Fruit fly (Drosophila melanogaster): ENCODE measurements around the gene mRpL36.

Gene mRpL36

DNA sequence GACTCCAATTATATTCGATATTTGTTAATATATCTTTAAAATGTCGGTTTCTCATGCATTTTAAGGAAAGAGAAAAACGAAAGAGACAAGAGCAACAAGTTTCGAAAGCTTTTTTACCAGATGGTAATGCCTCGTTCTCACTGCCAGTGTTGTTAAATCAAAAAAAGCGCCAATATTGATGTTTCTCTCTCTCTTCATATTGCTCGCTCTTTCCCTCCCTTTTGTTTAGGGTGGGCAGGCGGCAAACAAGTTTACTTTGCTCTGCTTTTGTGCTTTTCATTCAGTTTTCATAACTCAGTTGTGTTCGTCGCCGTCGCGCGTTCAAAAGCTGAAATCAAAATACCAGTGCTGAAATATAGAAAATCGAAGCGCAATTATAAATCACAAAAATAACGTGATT lies 43.1 kb downstream of the mRpL36 start (continued):
- TF ChIP-seq slp2 (GFP tag; optimal IDR thresholded peaks at IDR 0.05) (no peak), sc (optimal IDR thresholded peaks at IDR 0.05) (no peak), sc (GFP tag; optimal IDR thresholded peaks at IDR 0.05) (no peak), H2.0 (GFP tag; IDR thresholded peaks at IDR 0.05) (no peak), CG11723 (GFP tag; optimal IDR thresholded peaks at IDR 0.05) (peak; percentile 19), so (GFP tag; IDR thresholded peaks at IDR 0.05) (no peak; the same call in 2 of the 3 replicates), CG17612 (GFP tag; IDR thresholded peaks at IDR 0.05) (no peak), CG1603 (tag; optimal IDR thresholded peaks at IDR 0.05) (peak; percentile 40), CG11085 (GFP tag; IDR thresholded peaks at IDR 0.05) (no peak), exex (tag; optimal IDR thresholded peaks at IDR 0.05) (no peak), CG8924 (tag; optimal IDR thresholded peaks at IDR 0.05) (peak; percentile 6), Opbp (GFP tag; IDR thresholded peaks at IDR 0.05; ENCODE audit: partially characterized antibody) (no peak), vvl (GFP tag; IDR thresholded peaks at IDR 0.05) (peak; percentile 73; the same call in 1 of the 2 replicates), lbe (GFP tag; optimal IDR thresholded peaks at IDR 0.05) (peak; percentile 92), Oli (tag; optimal IDR thresholded peaks at IDR 0.05) (no peak), CG9727 (GFP tag; optimal IDR thresholded peaks at IDR 0.05) (no peak), Gsc (GFP tag; IDR thresholded peaks at IDR 0.05) (no peak), CG18599 (GFP tag; optimal IDR thresholded peaks at IDR 0.05) (peak; percentile 75), sna (GFP tag; IDR thresholded peaks at IDR 0.05; ENCODE audit: partially characterized antibody) (peak; percentile 47; the same call in 1 of the 2 replicates), croc (GFP tag; conservative IDR thresholded peaks at IDR 0.05) (no peak), CG6254 (GFP tag; optimal IDR thresholded peaks at IDR 0.05) (no peak), cad (GFP tag; optimal IDR thresholded peaks at IDR 0.05) (no peak), Xrp1 (GFP tag; IDR thresholded peaks at IDR 0.05) (peak; percentile 31; the same call in 1 of the 2 replicates), ftz-f1 (GFP tag; optimal IDR thresholded peaks at IDR 0.05) (no peak), Eip74EF (GFP tag; optimal IDR thresholded peaks at IDR 0.05) (peak in 1 of 2 experiments; percentile 20), CG17829 (tag; optimal IDR thresholded peaks at IDR 0.05) (no peak), Gug (GFP tag; IDR thresholded peaks at IDR 0.05) (no peak), kni (GFP tag; optimal IDR thresholded peaks at IDR 0.05) (no peak), Asciz (GFP tag; optimal IDR thresholded peaks at IDR 0.05) (peak; percentile 0), Fer2 (tag; optimal IDR thresholded peaks at IDR 0.05) (no peak), CG2202 (tag; optimal IDR thresholded peaks at IDR 0.05) (no peak), NC2α (GFP tag; optimal IDR thresholded peaks at IDR 0.05) (no peak), Max (GFP tag; optimal IDR thresholded peaks at IDR 0.05) (no peak), CG12744 (GFP tag; optimal IDR thresholded peaks at IDR 0.05) (peak; percentile 18), CG30431 (GFP tag; optimal IDR thresholded peaks at IDR 0.05) (no peak), CG31388 (GFP tag; optimal IDR thresholded peaks at IDR 0.05) (no peak), Fer3 (tag; optimal IDR thresholded peaks at IDR 0.05) (peak; percentile 46), Ssrp (tag; optimal IDR thresholded peaks at IDR 0.05) (no peak), bigmax (GFP tag; optimal IDR thresholded peaks at IDR 0.05) (no peak), BEAF-32 (GFP tag; optimal IDR thresholded peaks at IDR 0.05) (no peak), Atf-2 (GFP tag; optimal IDR thresholded peaks at IDR 0.05) (no peak), cas (GFP tag; IDR thresholded peaks at IDR 0.05) (no peak), Optix (GFP tag; IDR thresholded peaks at IDR 0.05) (no peak), CG14860 (GFP tag; IDR thresholded peaks at IDR 0.05; ENCODE audit: partially characterized antibody) (no peak), CG4854 (GFP tag; optimal IDR thresholded peaks at IDR 0.05) (no peak), C15 (GFP tag; IDR thresholded peaks at IDR 0.05) (no peak), esg (GFP tag; conservative IDR thresholded peaks at IDR 0.05) (no peak), CG10979 (tag; optimal IDR thresholded peaks at IDR 0.05) (no peak), CG14441 (GFP tag; IDR thresholded peaks at IDR 0.05) (no peak), sd (tag; optimal IDR thresholded peaks at IDR 0.05) (peak; percentile 54), ci (GFP tag; IDR thresholded peaks at IDR 0.05) (peak; percentile 90; the same call in 2 of the 3 replicates)

Data from whole organism, embryonic.